Worm (Caenorhabditis elegans) whole organism, L1 larva: ENCODE data around the gene K10D2.8.

Experiments used
- C16A3.4 ChIP-seq: fragments of 150-350 bp; optimal IDR thresholded peaks from 2 replicates; lab custom pipeline; 2014; ENCODE audit warnings: missing biosample characterization, missing genetic modification characterization
- F16B12.6 ChIP-seq: fragments of 150-350 bp; optimal IDR thresholded peaks from 2 replicates; lab custom pipeline; 2014; ENCODE audit warnings: missing biosample characterization, missing genetic modification characterization
- aly-2 ChIP-seq: fragments of 150-350 bp; optimal IDR thresholded peaks from 2 replicates; lab custom pipeline; 2014; ENCODE audit warnings: missing biosample characterization, missing genetic modification characterization
- blmp-1 ChIP-seq: fragments of 150-350 bp; optimal IDR thresholded peaks from 2 replicates; lab custom pipeline; 2014; ENCODE audit warnings: missing biosample characterization, missing genetic modification characterization
- ceh-8 ChIP-seq: fragments of 200-800 bp; sonication (Bioruptor generic); optimal IDR thresholded peaks from 2 replicates; lab custom pipeline; 2018; ENCODE audit warnings: mild to moderate bottlenecking, missing genetic modification characterization, moderate library complexity, missing compliant biosample characterization
- ceh-82 ChIP-seq, 3 experiments: fragments of 150-350 bp in 1 of 3; sonication (generic microtip) in 2 of 3; optimal IDR thresholded peaks; 2 replicates each; lab custom pipeline; 2014 to 2017; ENCODE audit warnings: missing biosample characterization in 3 of 3, missing genetic modification characterization in 3 of 3
- dpl-1 ChIP-seq, 3 experiments: fragments of 150-350 bp in 2 of 3; sonication (generic microtip) in 1 of 3; optimal IDR thresholded peaks; 2 replicates each; lab custom pipeline; 2014 to 2017; ENCODE audit warnings: missing biosample characterization in 3 of 3, missing genetic modification characterization in 3 of 3, missing genetic modification reagents in 3 of 3
- efl-1 ChIP-seq, 4 experiments: fragments of 150-350 bp; optimal IDR thresholded peaks in 3 of 4; peaks in 1 of 4; 1 replicate in 1 of 4; 2 replicates in 3 of 4; lab custom pipeline; 2014; ENCODE audit warnings: missing biosample characterization in 2 of 4, missing genetic modification characterization in 2 of 4, missing genetic modification reagents in 2 of 4
- efl-3 ChIP-seq: fragments of 200-800 bp; sonication (Bioruptor generic); optimal IDR thresholded peaks from 2 replicates; lab custom pipeline; 2018; ENCODE audit warnings: mild to moderate bottlenecking, missing genetic modification characterization, missing compliant biosample characterization
- elt-2 ChIP-seq: sonication (generic microtip); optimal IDR thresholded peaks from 2 replicates; lab custom pipeline; 2016; ENCODE audit warnings: missing genetic modification characterization, mild to moderate bottlenecking, inconsistent platforms, missing compliant biosample characterization, missing genetic modification reagents
- elt-3 ChIP-seq, 6 experiments: fragments of 150-350 bp in 1 of 6; sonication (generic microtip); optimal IDR thresholded peaks; 2 replicates each; lab custom pipeline; 2017 to 2018; ENCODE audit warnings: missing biosample characterization in 6 of 6, missing genetic modification characterization in 6 of 6, inconsistent platforms in 1 of 6
- ets-5 ChIP-seq: fragments of 200-800 bp; sonication (Bioruptor generic); IDR thresholded peaks from 2 replicates; pipeline ENCODE4 v1.3.6; 2022; ENCODE audit warnings: missing genetic modification characterization, missing compliant biosample characterization
- fkh-10 ChIP-seq: sonication (generic microtip); optimal IDR thresholded peaks from 2 replicates; lab custom pipeline; 2017; ENCODE audit warnings: missing biosample characterization, missing genetic modification reagents, missing genetic modification characterization
- fkh-8 ChIP-seq: sonication (generic microtip); optimal IDR thresholded peaks from 2 replicates; lab custom pipeline; 2016; ENCODE audit warnings: mild to moderate bottlenecking, missing genetic modification characterization, missing compliant biosample characterization
- fos-1 ChIP-seq: fragments of 150-350 bp; optimal IDR thresholded peaks from 2 replicates; lab custom pipeline; 2014; ENCODE audit warnings: missing biosample characterization, missing genetic modification characterization
- hlh-4 ChIP-seq: sonication (generic microtip); optimal IDR thresholded peaks from 2 replicates; lab custom pipeline; 2016; ENCODE audit warnings: mild to moderate bottlenecking, missing genetic modification characterization, missing compliant biosample characterization
- hpl-2 ChIP-seq: fragments of 150-350 bp; optimal IDR thresholded peaks from 2 replicates; lab custom pipeline; 2014; ENCODE audit warnings: missing biosample characterization, missing genetic modification reagents, missing genetic modification characterization
- irx-1 ChIP-seq: sonication (generic microtip); optimal IDR thresholded peaks from 2 replicates; lab custom pipeline; 2016; ENCODE audit warnings: missing genetic modification characterization, missing compliant biosample characterization
- lin-13 ChIP-seq: fragments of 150-350 bp; optimal IDR thresholded peaks from 2 replicates; lab custom pipeline; 2014; ENCODE audit warnings: missing biosample characterization, missing genetic modification reagents, missing genetic modification characterization
- lin-14 ChIP-seq: fragments of 200-800 bp; sonication (Bioruptor generic); optimal IDR thresholded peaks from 2 replicates; lab custom pipeline; 2018; ENCODE audit warnings: mild to moderate bottlenecking, missing genetic modification characterization, moderate library complexity, missing compliant biosample characterization
- lin-15B ChIP-seq: fragments of 150-350 bp; sonication (generic microtip); optimal IDR thresholded peaks from 3 replicates; lab custom pipeline; 2014; ENCODE audit warnings: missing biosample characterization, missing genetic modification characterization
- lin-35 ChIP-seq, 2 experiments: fragments of 150-350 bp; optimal IDR thresholded peaks; 2 replicates each; lab custom pipeline; 2014; ENCODE audit warnings: missing biosample characterization in 2 of 2, missing genetic modification characterization in 2 of 2, missing genetic modification reagents in 2 of 2
- lir-3 ChIP-seq: sonication (generic microtip); optimal IDR thresholded peaks from 2 replicates; lab custom pipeline; 2016; ENCODE audit warnings: mild to moderate bottlenecking, missing genetic modification characterization, moderate library complexity, missing compliant biosample characterization; ENCODE audit not compliant: poor library complexity
- lsy-2 ChIP-seq, 2 experiments: fragments of 150-350 bp; optimal IDR thresholded peaks; 2 replicates each; lab custom pipeline; 2014; ENCODE audit warnings: missing biosample characterization in 2 of 2, missing genetic modification characterization in 2 of 2
- mef-2 ChIP-seq: fragments of 150-350 bp; optimal IDR thresholded peaks from 2 replicates; lab custom pipeline; 2014; ENCODE audit warnings: missing biosample characterization, missing genetic modification characterization
- nhr-20 ChIP-seq: sonication (generic microtip); optimal IDR thresholded peaks from 2 replicates; lab custom pipeline; 2016; ENCODE audit warnings: mild to moderate bottlenecking, missing genetic modification characterization, missing compliant biosample characterization
- nhr-237 ChIP-seq: fragments of 150-350 bp; optimal IDR thresholded peaks from 2 replicates; lab custom pipeline; 2014; ENCODE audit warnings: missing biosample characterization, missing genetic modification characterization
- nhr-71 ChIP-seq: sonication (generic microtip); optimal IDR thresholded peaks from 2 replicates; lab custom pipeline; 2016; ENCODE audit warnings: mild to moderate bottlenecking, missing genetic modification characterization, moderate library complexity, missing compliant biosample characterization
- nhr-85 ChIP-seq: sonication (generic microtip); peaks from one replicate; lab custom pipeline; 2016; ENCODE audit warnings: missing genetic modification characterization, inconsistent platforms, missing compliant biosample characterization
- rnt-1 ChIP-seq: sonication (generic microtip); optimal IDR thresholded peaks from 2 replicates; lab custom pipeline; 2016; ENCODE audit warnings: mild to moderate bottlenecking, missing genetic modification characterization, moderate library complexity, missing compliant biosample characterization
- skn-1 ChIP-seq: fragments of 150-350 bp; optimal IDR thresholded peaks from 2 replicates; lab custom pipeline; 2014; ENCODE audit warnings: missing biosample characterization, missing genetic modification characterization
- snpc-4 ChIP-seq: fragments of 150-350 bp; optimal IDR thresholded peaks from 2 replicates; lab custom pipeline; 2014; ENCODE audit warnings: missing biosample characterization, missing genetic modification characterization
- snu-23 ChIP-seq: sonication (generic microtip); optimal IDR thresholded peaks from 2 replicates; lab custom pipeline; 2016; ENCODE audit warnings: missing genetic modification characterization, missing compliant biosample characterization
- sox-4 ChIP-seq: sonication (generic microtip); optimal IDR thresholded peaks from 2 replicates; lab custom pipeline; 2016; ENCODE audit warnings: missing genetic modification characterization, missing compliant biosample characterization
- sptf-1 ChIP-seq: fragments of 150-350 bp; optimal IDR thresholded peaks from 2 replicates; lab custom pipeline; 2014; ENCODE audit warnings: missing biosample characterization, missing genetic modification characterization
- tbx-2 ChIP-seq: sonication (generic microtip); optimal IDR thresholded peaks from 2 replicates; lab custom pipeline; 2016; ENCODE audit warnings: missing genetic modification characterization, missing compliant biosample characterization
- tlp-1 ChIP-seq: fragments of 150-350 bp; optimal IDR thresholded peaks from 2 replicates; lab custom pipeline; 2014; ENCODE audit warnings: missing biosample characterization, missing genetic modification characterization
- unc-130 ChIP-seq: fragments of 150-350 bp; optimal IDR thresholded peaks from 2 replicates; lab custom pipeline; 2017; ENCODE audit warnings: missing biosample characterization, missing genetic modification characterization, inconsistent platforms
- unc-30 ChIP-seq: sonication (generic microtip); optimal IDR thresholded peaks from 2 replicates; lab custom pipeline; 2017; ENCODE audit warnings: missing biosample characterization, missing genetic modification characterization
- unc-62 ChIP-seq: fragments of 150-350 bp; optimal IDR thresholded peaks from 2 replicates; lab custom pipeline; 2014; ENCODE audit warnings: missing biosample characterization, missing genetic modification reagents, missing genetic modification characterization
- unc-86 ChIP-seq: sonication (generic microtip); optimal IDR thresholded peaks from 2 replicates; lab custom pipeline; 2016; ENCODE audit warnings: missing genetic modification characterization, missing compliant biosample characterization
- unc-98 ChIP-seq: fragments of 200-800 bp; sonication (Bioruptor generic); IDR thresholded peaks from 2 replicates; pipeline ENCODE4 v1.3.6; 2022; ENCODE audit warnings: missing genetic modification characterization, missing compliant biosample characterization
- vab-15 ChIP-seq: sonication (generic microtip); optimal IDR thresholded peaks from 2 replicates; lab custom pipeline; 2017; ENCODE audit warnings: missing genotype, mild to moderate bottlenecking, missing genetic modification characterization, missing compliant biosample characterization
- zip-4 ChIP-seq: fragments of 200-800 bp; sonication (Bioruptor generic); optimal IDR thresholded peaks from 2 replicates; lab custom pipeline; 2018; ENCODE audit warnings: mild to moderate bottlenecking, missing genetic modification characterization, moderate library complexity, missing compliant biosample characterization
- ztf-11 ChIP-seq, 2 experiments: sonication (generic microtip); optimal IDR thresholded peaks; 2 replicates each; lab custom pipeline; 2016 to 2017; ENCODE audit warnings: missing genetic modification characterization in 2 of 2, missing biosample characterization in 1 of 2, missing compliant biosample characterization in 1 of 2

Gene K10D2.8

DNA sequence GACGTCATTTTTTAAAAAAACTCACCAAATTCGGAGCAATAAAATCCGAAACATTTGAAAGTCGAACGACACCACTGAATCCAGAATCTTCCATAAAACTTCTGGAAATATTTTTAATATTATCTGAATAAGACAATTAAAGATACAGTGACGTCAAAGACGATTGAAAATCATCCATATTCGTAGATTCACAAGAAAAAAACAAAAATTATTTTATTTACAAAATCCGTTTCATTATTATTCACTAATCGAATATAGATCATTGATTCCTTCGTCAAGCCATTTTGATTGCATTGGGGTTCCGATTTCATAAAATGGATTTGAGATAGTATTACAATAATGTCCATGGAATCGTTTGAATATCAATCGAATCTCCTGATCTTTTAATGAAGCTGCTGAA, 29.9 kb upstream of the K10D2.8 start, which contains the start of gene oxy-4:
TSS of gene oxy-4 (minus strand) at position 101 of the 400 bp plus-strand sequence.
- TF ChIP-seq unc-98 (GFP tag; lab: Robert Waterston, UW) (no peak), lin-35 (GFP tag; optimal IDR thresholded peaks at IDR 0.05; lab: Kevin White, UChicago) (no peak)

ce11 chrIII:5159505-5159904, 29.0 kb upstream of the K10D2.8 start, which contains the start of gene T10F2.5:
Gene T10F2.5, minus strand, starts transcription at chrIII:5159605.
- TF ChIP-seq lin-14 (GFP tag; lab: Kevin White, UChicago) (no peak), snpc-4 (tag; lab: Kevin White, UChicago) (no peak), fkh-10 (GFP tag; lab: Kevin White, UChicago) (no peak), aly-2 (tag; lab: Kevin White, UChicago) (no peak), unc-30 (no peak), unc-62 (no peak), ets-5 (GFP tag; lab: Robert Waterston, UW) (no peak), vab-15 (tag; lab: Kevin White, UChicago) (no peak), sptf-1 (tag; lab: Kevin White, UChicago) (no peak), hpl-2 (GFP tag; lab: Kevin White, UChicago) (no peak), lir-3 (no peak), C16A3.4 (tag; lab: Kevin White, UChicago) (no peak), ceh-82 (tag; optimal IDR thresholded peaks at IDR 0.05; lab: Kevin White, UChicago) (no peak), elt-2 (tag; lab: Kevin White, UChicago) (no peak), unc-130 (tag; lab: Kevin White, UChicago) (no peak)

ce11 chrIII:5160803-5161202, 27.7 kb upstream of the K10D2.8 start:
- no peak for TF ChIP-seq tbx-2 (tag; lab: Kevin White, UChicago)
- no peak for TF ChIP-seq aly-2 (tag; lab: Kevin White, UChicago)
- no peak for TF ChIP-seq sox-4 (tag; lab: Kevin White, UChicago)
- no peak for TF ChIP-seq F16B12.6 (tag; lab: Kevin White, UChicago)
- TF ChIP-seq tlp-1 (tag; lab: Kevin White, UChicago): no peak
- TF ChIP-seq lin-15B (tag; lab: Kevin White, UChicago): no peak
- TF ChIP-seq fos-1 (tag; lab: Kevin White, UChicago): no peak
- TF ChIP-seq skn-1 (tag; lab: Kevin White, UChicago): no peak
- no peak for TF ChIP-seq elt-3 (tag; optimal IDR thresholded peaks at IDR 0.05; lab: Kevin White, UChicago)
- TF ChIP-seq snu-23 (GFP tag; lab: Kevin White, UChicago): no peak
- TF ChIP-seq nhr-237 (tag; lab: Kevin White, UChicago): no peak
- no peak for TF ChIP-seq nhr-71 (tag; lab: Kevin White, UChicago)
- no peak for TF ChIP-seq hlh-4 (tag; lab: Kevin White, UChicago)
- TF ChIP-seq efl-1 (optimal IDR thresholded peaks at IDR 0.05; lab: Kevin White, UChicago): no peak
- TF ChIP-seq efl-1 (GFP tag; optimal IDR thresholded peaks at IDR 0.05 in 1 of 2; lab: Kevin White, UChicago): no peak
- no peak for TF ChIP-seq efl-3 (GFP tag; lab: Kevin White, UChicago)
- TF ChIP-seq ceh-8 (GFP tag; lab: Kevin White, UChicago): no peak
- no peak for TF ChIP-seq C16A3.4 (tag; lab: Kevin White, UChicago)
- no peak for TF ChIP-seq unc-86 (tag; lab: Kevin White, UChicago)

DNA sequence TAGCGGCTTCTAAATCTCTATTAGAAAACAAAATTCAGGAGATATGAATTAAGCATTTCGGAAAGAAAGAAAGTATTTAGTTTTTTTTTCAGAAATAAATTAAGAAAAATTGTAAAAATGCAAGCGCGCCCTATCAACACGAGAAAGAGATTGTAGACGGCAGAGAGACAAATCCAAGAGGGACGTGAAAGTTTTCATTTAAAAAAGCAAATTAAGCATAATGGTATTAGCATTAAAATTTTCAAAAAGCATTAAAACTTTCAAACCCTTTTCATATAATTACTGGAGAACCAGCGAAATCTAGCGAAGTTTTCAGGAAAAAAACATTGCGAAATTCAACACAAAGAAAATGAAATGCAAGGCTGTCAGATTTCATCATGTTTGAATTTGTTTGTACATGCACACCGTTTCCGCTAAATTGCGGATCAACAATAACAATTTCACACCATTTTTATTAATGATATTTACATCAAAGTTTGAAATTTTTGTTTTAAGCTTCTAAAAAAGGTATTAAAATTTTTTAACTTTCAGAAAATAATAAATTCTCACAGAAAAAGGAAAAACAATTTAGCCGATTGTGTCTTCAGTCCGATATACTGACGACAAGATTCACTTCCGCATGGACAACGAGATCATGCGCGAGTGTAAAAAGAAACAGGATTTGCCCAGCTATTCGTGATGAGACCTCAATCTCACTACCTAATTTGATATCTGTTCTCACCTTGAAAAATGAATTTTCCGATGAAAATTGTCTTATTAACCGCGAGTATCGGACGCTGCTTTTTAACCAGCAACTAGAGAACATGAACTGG, 25.5 kb upstream of the K10D2.8 start, which contains the start of gene gars-1:
TSS of gene gars-1 (minus strand) at position 808 of the 812 bp plus-strand sequence.
- TF ChIP-seq irx-1: no peak
- TF ChIP-seq nhr-20 (tag; lab: Kevin White, UChicago): peak; percentile 4
- peak; percentile 70 for TF ChIP-seq blmp-1 (tag; lab: Kevin White, UChicago)
- peak; percentile 25 for TF ChIP-seq C16A3.4 (tag; lab: Kevin White, UChicago)
- no peak for TF ChIP-seq mef-2 (tag; lab: Kevin White, UChicago)
- no peak for TF ChIP-seq tbx-2 (tag; lab: Kevin White, UChicago)
- peak; percentile 15 for TF ChIP-seq rnt-1 (tag; lab: Kevin White, UChicago)
- peak; percentile 6 to 53 (median 7) for TF ChIP-seq dpl-1 (GFP tag; optimal IDR thresholded peaks at IDR 0.05; lab: Kevin White, UChicago)
- TF ChIP-seq ztf-11 (tag; optimal IDR thresholded peaks at IDR 0.05; lab: Kevin White, UChicago): no peak
- peak; percentile 25 for TF ChIP-seq nhr-85
- TF ChIP-seq sox-4 (tag; lab: Kevin White, UChicago): no peak
- TF ChIP-seq zip-4 (GFP tag; lab: Kevin White, UChicago): peak; percentile 82
- no peak for TF ChIP-seq fkh-8 (tag; lab: Kevin White, UChicago)
- no peak for TF ChIP-seq nhr-237 (tag; lab: Kevin White, UChicago)
- TF ChIP-seq lsy-2 (tag; optimal IDR thresholded peaks at IDR 0.05; lab: Kevin White, UChicago): peak in 1 of 2 experiments; percentile 30
- TF ChIP-seq nhr-71 (tag; lab: Kevin White, UChicago): peak; percentile 19
- peak; percentile 19 for TF ChIP-seq lin-13
